Worm (Caenorhabditis elegans) whole organism, L1 larva: ENCODE results near the gene bar-1.

Experiments
- lir-3 ChIP-seq: sonication (generic microtip); optimal IDR thresholded peaks from 2 replicates; lab custom pipeline; 2016; ENCODE audit warnings: mild to moderate bottlenecking, missing genetic modification characterization, moderate library complexity, missing compliant biosample characterization; ENCODE audit not compliant: poor library complexity
- nhr-11 ChIP-seq: fragments of 150-350 bp; optimal IDR thresholded peaks from 2 replicates; lab custom pipeline; 2014; ENCODE audit warnings: missing biosample characterization, missing genetic modification characterization
- nhr-84 ChIP-seq: sonication (generic microtip); optimal IDR thresholded peaks from 2 replicates; lab custom pipeline; 2017; ENCODE audit warnings: missing biosample characterization, missing genetic modification characterization
- pqm-1 ChIP-seq: sonication (generic microtip); optimal IDR thresholded peaks from 3 replicates; lab custom pipeline; 2017; ENCODE audit warnings: missing biosample characterization, missing genetic modification characterization
- vab-15 ChIP-seq: sonication (generic microtip); optimal IDR thresholded peaks from 2 replicates; lab custom pipeline; 2017; ENCODE audit warnings: missing genotype, mild to moderate bottlenecking, missing genetic modification characterization, missing compliant biosample characterization

DNA sequence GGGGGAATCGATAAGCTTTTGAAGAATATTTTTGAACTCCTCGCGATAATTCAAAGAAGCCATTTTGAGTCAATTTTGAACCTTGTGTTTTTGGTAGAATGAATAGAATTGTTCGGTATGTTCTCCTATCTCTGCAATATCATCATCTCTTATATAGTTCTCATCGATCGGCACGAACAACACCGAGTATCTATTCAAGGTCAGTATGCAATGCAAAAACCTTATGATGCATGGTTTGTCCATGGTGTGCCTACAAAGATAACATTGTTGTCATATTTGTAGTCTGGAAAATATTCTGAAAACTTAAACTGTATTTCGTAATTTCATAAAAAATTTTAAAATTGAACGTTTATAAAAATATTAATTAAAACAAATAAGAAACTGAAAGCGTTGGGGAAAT, 26.9 kb downstream of the bar-1 start, which contains the start of gene alh-10:
- TF ChIP-seq vab-15 (tag; lab: Kevin White, UChicago), result no peak
- no peak for TF ChIP-seq nhr-11 (tag; lab: Kevin White, UChicago)
- no peak for TF ChIP-seq lir-3 (tag; lab: Kevin White, UChicago)
- TF ChIP-seq nhr-84 (tag; lab: Kevin White, UChicago), result no peak
- no peak for TF ChIP-seq pqm-1 (tag; lab: Kevin White, UChicago)
